Worm (Caenorhabditis elegans) whole organism, L4 larva: Measurements from ENCODE around the gene brc-2.

ENCODE experiments used
- R02D3.7 ChIP-seq: fragments of 150-350 bp; sonication (generic microtip); optimal IDR thresholded peaks from 3 replicates; lab custom pipeline; 2014; ENCODE audit warnings: missing biosample characterization, missing genetic modification characterization
- Y5F2A.4 ChIP-seq: fragments of 200-800 bp; sonication (Bioruptor generic); optimal IDR thresholded peaks from 2 replicates; lab custom pipeline; 2018; ENCODE audit warnings: mild to moderate bottlenecking, missing genetic modification characterization, missing compliant biosample characterization
- aha-1 ChIP-seq: fragments of 150-350 bp; peaks from one replicate; lab custom pipeline; 2014; ENCODE audit warnings: missing biosample characterization, missing genetic modification characterization
- aly-2 ChIP-seq: sonication (generic microtip); optimal IDR thresholded peaks from 2 replicates; lab custom pipeline; 2018; ENCODE audit warnings: missing biosample characterization, missing genetic modification characterization
- ama-1 ChIP-seq: fragments of 150-350 bp; optimal IDR thresholded peaks from 2 replicates; lab custom pipeline; 2014; ENCODE audit warnings: inconsistent platforms, mixed read lengths
- ceh-62 ChIP-seq: sonication (generic microtip); optimal IDR thresholded peaks from 2 replicates; lab custom pipeline; 2017; ENCODE audit warnings: missing biosample characterization, missing genetic modification characterization
- duxl-1 ChIP-seq: sonication (generic microtip); optimal IDR thresholded peaks from 2 replicates; lab custom pipeline; 2016; ENCODE audit warnings: mild to moderate bottlenecking, missing genetic modification characterization, moderate library complexity, missing compliant biosample characterization; ENCODE audit not compliant: poor library complexity
- lsy-2 ChIP-seq, 2 experiments: fragments of 150-350 bp in 1 of 2; sonication (generic microtip) in 1 of 2; optimal IDR thresholded peaks; 2 replicates each; lab custom pipeline; 2014 to 2017; ENCODE audit warnings: missing biosample characterization in 2 of 2, missing genetic modification characterization in 2 of 2
- mep-1 ChIP-seq: fragments of 150-350 bp; sonication (generic microtip); optimal IDR thresholded peaks from 3 replicates; lab custom pipeline; 2014; ENCODE audit warnings: missing biosample characterization, missing genetic modification characterization
- nhr-77 ChIP-seq: fragments of 150-350 bp; optimal IDR thresholded peaks from 2 replicates; lab custom pipeline; 2014; ENCODE audit warnings: missing biosample characterization, missing genetic modification characterization
- pqm-1 ChIP-seq: sonication (generic microtip); optimal IDR thresholded peaks from 2 replicates; lab custom pipeline; 2017; ENCODE audit warnings: missing biosample characterization, missing genetic modification characterization
- saeg-2 ChIP-seq: fragments of 200-800 bp; sonication (Bioruptor generic); IDR thresholded peaks from 2 replicates; pipeline ENCODE4 v1.3.6; 2022; ENCODE audit warnings: missing genetic modification reagents, missing genetic modification characterization, missing compliant biosample characterization
- unc-39 ChIP-seq: sonication (generic microtip); optimal IDR thresholded peaks from 2 replicates; lab custom pipeline; 2017; ENCODE audit warnings: missing biosample characterization, missing genetic modification characterization
- unc-62 ChIP-seq, 3 experiments: fragments of 150-350 bp in 1 of 3; sonication (generic microtip); optimal IDR thresholded peaks in 2 of 3; peaks in 1 of 3; 1 replicate in 1 of 3; 2 replicates in 2 of 3; lab custom pipeline; 2014 to 2017; ENCODE audit warnings: missing biosample characterization in 3 of 3, missing genetic modification characterization in 3 of 3, missing genetic modification reagents in 3 of 3, missing genotype in 1 of 3

DNA sequence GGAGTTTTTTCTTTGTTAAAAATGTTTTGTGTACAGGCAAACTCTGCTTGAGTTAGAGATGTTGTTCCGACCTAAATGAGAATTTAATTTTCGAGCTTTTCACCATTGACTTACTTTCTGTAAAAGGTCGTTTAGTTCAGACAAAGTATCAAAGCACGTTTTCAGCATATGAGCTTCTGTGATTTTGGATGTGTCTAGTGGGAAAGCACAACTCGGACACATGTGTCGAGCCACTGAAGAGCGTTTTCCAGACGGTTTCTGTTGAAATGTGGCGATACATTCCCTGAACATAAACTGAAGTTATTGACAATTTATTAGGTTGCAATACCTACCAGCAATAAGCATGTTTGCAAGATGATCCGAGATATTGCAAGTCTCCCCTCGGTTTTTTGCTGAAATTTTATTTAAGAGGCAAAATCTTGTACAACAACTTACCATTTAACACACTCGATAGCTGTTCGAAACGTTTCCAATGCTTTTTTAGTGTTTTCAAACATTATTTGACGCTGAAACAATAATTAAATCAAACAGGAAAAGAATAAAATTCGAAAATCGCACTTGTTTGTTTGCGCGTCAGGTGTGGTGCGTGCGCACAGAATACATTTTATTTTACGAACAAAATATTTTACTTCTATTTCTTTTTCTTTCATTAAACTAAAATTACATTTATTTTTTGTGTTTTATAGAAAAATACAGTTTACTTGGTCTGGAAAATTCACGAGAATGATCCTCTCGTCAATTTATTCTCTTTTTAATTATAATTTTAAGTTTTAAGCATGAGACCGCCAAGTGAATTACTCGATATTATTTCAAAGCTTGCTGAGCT lies 13.7 kb downstream of the brc-2 start, which contains the start of the genes brd-1 and K04C2.2:
- TF ChIP-seq pqm-1 (tag; lab: Kevin White, UChicago): no peak
- no peak for TF ChIP-seq saeg-2
- no peak for TF ChIP-seq aly-2 (tag; lab: Kevin White, UChicago)
- no peak for TF ChIP-seq mep-1 (tag; lab: Kevin White, UChicago)
- TF ChIP-seq unc-62 (GFP tag; optimal IDR thresholded peaks at IDR 0.05 in 1 of 2; lab: Kevin White, UChicago): no peak
- no peak for TF ChIP-seq unc-62 (tag; optimal IDR thresholded peaks at IDR 0.05; lab: Kevin White, UChicago)
- TF ChIP-seq ama-1 (lab: Kevin White, UChicago): no peak
- TF ChIP-seq nhr-77 (tag; lab: Kevin White, UChicago): no peak
- peak in 1 of 2 experiments; percentile 28 for TF ChIP-seq lsy-2 (tag; optimal IDR thresholded peaks at IDR 0.05; lab: Kevin White, UChicago)
- TF ChIP-seq duxl-1 (tag; lab: Kevin White, UChicago): no peak
- TF ChIP-seq aha-1: peak; percentile 95
- no peak for TF ChIP-seq R02D3.7 (tag; lab: Kevin White, UChicago)
- TF ChIP-seq unc-39 (tag; lab: Kevin White, UChicago): no peak
- no peak for TF ChIP-seq ceh-62 (tag; lab: Kevin White, UChicago)
- no peak for TF ChIP-seq Y5F2A.4 (GFP tag; lab: Kevin White, UChicago)
